Fruit fly (Drosophila melanogaster): Measurements from ENCODE around the gene CG10029.

DNA sequence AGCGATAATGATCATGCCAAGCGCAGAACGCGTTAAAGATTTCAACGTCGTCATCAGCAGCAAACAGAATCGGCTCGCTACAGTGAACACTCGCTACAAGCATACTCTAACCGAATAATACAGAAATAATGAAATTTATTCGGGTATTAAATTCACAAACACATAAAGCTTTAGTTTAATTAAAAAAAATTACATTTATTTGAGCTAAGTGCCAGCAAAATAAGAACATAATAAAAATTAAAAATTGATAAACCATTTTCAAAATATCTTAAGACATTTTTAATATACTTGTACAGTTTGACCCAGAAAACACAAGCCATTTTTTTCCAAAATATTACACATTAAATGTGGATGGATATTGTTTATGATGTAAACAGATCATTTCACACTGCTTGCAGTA lies 9.2 kb upstream of the CG10029 start:
- peak; percentile 25 for TF ChIP-seq woc (GFP tag; optimal IDR thresholded peaks at IDR 0.05)
- peak; percentile 57 for TF ChIP-seq psq (GFP tag; optimal IDR thresholded peaks at IDR 0.05)
- no peak for TF ChIP-seq Jra (GFP tag; optimal IDR thresholded peaks at IDR 0.05)
- no peak for TF ChIP-seq pan (optimal IDR thresholded peaks at IDR 0.05)
- TF ChIP-seq jim (GFP tag; optimal IDR thresholded peaks at IDR 0.05) = no peak
- no peak for TF ChIP-seq foxo (GFP tag; optimal IDR thresholded peaks at IDR 0.05)
- peak; percentile 10 for TF ChIP-seq h (GFP tag; optimal IDR thresholded peaks at IDR 0.05)
- no peak for TF ChIP-seq N (GFP tag; optimal IDR thresholded peaks at IDR 0.05)
- TF ChIP-seq lola (GFP tag; optimal IDR thresholded peaks at IDR 0.05) = no peak
- TF ChIP-seq usp (GFP tag; optimal IDR thresholded peaks at IDR 0.05) = no peak
- TF ChIP-seq Sp1 (GFP tag; optimal IDR thresholded peaks at IDR 0.05) = peak; percentile 32
- no peak for TF ChIP-seq Abd-B (GFP tag; optimal IDR thresholded peaks at IDR 0.05)
- no peak for TF ChIP-seq Rel (GFP tag; optimal IDR thresholded peaks at IDR 0.05)
- no peak for TF ChIP-seq Rel (tag; optimal IDR thresholded peaks at IDR 0.05)

Data from whole organism, wandering third instar larva.